Worm (Caenorhabditis elegans) whole organism, L4 larva: ENCODE data around the gene calu-1.

Experiments
- D1046.2 ChIP-seq: fragments of 200-800 bp; sonication (Bioruptor generic); IDR thresholded peaks from 2 replicates; pipeline ENCODE4 v1.3.6; 2022; ENCODE audit warnings: missing genetic modification characterization, missing compliant biosample characterization
- F26F4.8 ChIP-seq: fragments of 200-800 bp; sonication (Bioruptor generic); conservative IDR thresholded peaks from 2 replicates; pipeline ENCODE4 v1.3.6; 2022; ENCODE audit warnings: missing genetic modification characterization, missing compliant biosample characterization
- R02D3.7 ChIP-seq: fragments of 150-350 bp; sonication (generic microtip); optimal IDR thresholded peaks from 3 replicates; lab custom pipeline; 2014; ENCODE audit warnings: missing biosample characterization, missing genetic modification characterization
- T20F7.1 ChIP-seq: fragments of 200-800 bp; sonication (Bioruptor generic); optimal IDR thresholded peaks from 2 replicates; lab custom pipeline; 2018; ENCODE audit warnings: mild to moderate bottlenecking, missing genetic modification characterization, missing compliant biosample characterization
- aly-2 ChIP-seq: sonication (generic microtip); optimal IDR thresholded peaks from 2 replicates; lab custom pipeline; 2018; ENCODE audit warnings: missing biosample characterization, missing genetic modification characterization
- ama-1 ChIP-seq: fragments of 150-350 bp; optimal IDR thresholded peaks from 2 replicates; lab custom pipeline; 2014; ENCODE audit warnings: inconsistent platforms, mixed read lengths
- arid-1 ChIP-seq: fragments of 200-800 bp; sonication (Bioruptor generic); conservative IDR thresholded peaks from 2 replicates; pipeline ENCODE4 v1.3.6; 2022; ENCODE audit warnings: missing genetic modification reagents, missing genetic modification characterization, missing compliant biosample characterization
- ceh-28 ChIP-seq: fragments of 150-350 bp; optimal IDR thresholded peaks from 2 replicates; lab custom pipeline; 2014; ENCODE audit warnings: missing biosample characterization, missing genetic modification reagents, missing genetic modification characterization
- ceh-32 ChIP-seq: sonication (generic microtip); optimal IDR thresholded peaks from 2 replicates; lab custom pipeline; 2016; ENCODE audit warnings: mild to moderate bottlenecking, missing genetic modification characterization, missing compliant biosample characterization; ENCODE audit not compliant: poor library complexity
- ceh-44 ChIP-seq: fragments of 200-800 bp; sonication (Bioruptor generic); IDR thresholded peaks from 2 replicates; pipeline ENCODE4 v1.3.6; 2022; ENCODE audit warnings: missing genetic modification reagents, missing genetic modification characterization, missing compliant biosample characterization
- ceh-62 ChIP-seq: sonication (generic microtip); optimal IDR thresholded peaks from 2 replicates; lab custom pipeline; 2017; ENCODE audit warnings: missing biosample characterization, missing genetic modification characterization
- ceh-82 ChIP-seq: sonication (generic microtip); optimal IDR thresholded peaks from 2 replicates; lab custom pipeline; 2017; ENCODE audit warnings: missing biosample characterization, missing genetic modification characterization
- ces-1 ChIP-seq: fragments of 150-350 bp; sonication (generic microtip); optimal IDR thresholded peaks from 4 replicates; lab custom pipeline; 2014; ENCODE audit warnings: missing biosample characterization, missing genetic modification reagents, missing genetic modification characterization
- daf-16 ChIP-seq, 3 experiments: sonication (generic microtip); optimal IDR thresholded peaks; 2 replicates each; lab custom pipeline; 2016 to 2017; ENCODE audit warnings: missing genetic modification characterization in 3 of 3, missing genetic modification reagents in 3 of 3, mild to moderate bottlenecking in 2 of 3, missing compliant biosample characterization in 2 of 3, missing biosample characterization in 1 of 3, moderate library complexity in 1 of 3
- egl-43 ChIP-seq: fragments of 200-800 bp; sonication (Bioruptor generic); IDR thresholded peaks from 2 replicates; pipeline ENCODE4 v1.3.6; 2022; ENCODE audit warnings: missing genetic modification reagents, missing genetic modification characterization, missing compliant biosample characterization
- fkh-10 ChIP-seq: fragments of 150-350 bp; optimal IDR thresholded peaks from 2 replicates; lab custom pipeline; 2014; ENCODE audit warnings: missing biosample characterization, missing genetic modification reagents, missing genetic modification characterization
- gei-8 ChIP-seq: fragments of 200-800 bp; sonication (Bioruptor generic); optimal IDR thresholded peaks from 2 replicates; lab custom pipeline; 2018; ENCODE audit warnings: mild to moderate bottlenecking, missing genetic modification characterization, missing compliant biosample characterization
- jun-1 ChIP-seq: fragments of 150-350 bp; optimal IDR thresholded peaks from 2 replicates; lab custom pipeline; 2014; ENCODE audit warnings: missing biosample characterization, missing genetic modification reagents, missing genetic modification characterization
- lin-1 ChIP-seq: fragments of 200-800 bp; sonication (Bioruptor generic); IDR thresholded peaks from 2 replicates; pipeline ENCODE4 v1.3.6; 2022; ENCODE audit warnings: missing genetic modification reagents, missing genetic modification characterization, missing compliant biosample characterization
- lin-15B ChIP-seq: fragments of 150-350 bp; sonication (generic microtip); optimal IDR thresholded peaks from 3 replicates; lab custom pipeline; 2014; ENCODE audit warnings: missing biosample characterization, missing genetic modification characterization
- mxl-2 ChIP-seq: fragments of 200-800 bp; sonication (Bioruptor generic); conservative IDR thresholded peaks from 2 replicates; pipeline ENCODE4 v1.3.6; 2022; ENCODE audit warnings: missing genetic modification reagents, missing genetic modification characterization, missing compliant biosample characterization
- mxl-3 ChIP-seq: fragments of 200-800 bp; sonication (Bioruptor generic); optimal IDR thresholded peaks from 2 replicates; lab custom pipeline; 2018; ENCODE audit warnings: mild to moderate bottlenecking, missing genetic modification characterization, missing compliant biosample characterization
- nhr-10 ChIP-seq: fragments of 150-350 bp; optimal IDR thresholded peaks from 2 replicates; lab custom pipeline; 2014; ENCODE audit warnings: missing biosample characterization, missing genetic modification characterization
- nhr-102 ChIP-seq: sonication (generic microtip); optimal IDR thresholded peaks from 2 replicates; lab custom pipeline; 2016; ENCODE audit warnings: mild to moderate bottlenecking, missing genetic modification characterization, moderate library complexity, missing compliant biosample characterization
- nhr-111 ChIP-seq: fragments of 200-800 bp; sonication (Bioruptor generic); optimal IDR thresholded peaks from 2 replicates; lab custom pipeline; 2018; ENCODE audit warnings: mild to moderate bottlenecking, missing genetic modification characterization, missing compliant biosample characterization
- nhr-28 ChIP-seq: fragments of 150-350 bp; optimal IDR thresholded peaks from 2 replicates; lab custom pipeline; 2014; ENCODE audit warnings: missing biosample characterization, missing genetic modification characterization
- nhr-42 ChIP-seq: fragments of 200-800 bp; sonication (Bioruptor generic); IDR thresholded peaks from 2 replicates; pipeline ENCODE4 v1.3.6; 2022; ENCODE audit warnings: missing genetic modification characterization, missing compliant biosample characterization
- nhr-6 ChIP-seq: fragments of 150-350 bp; optimal IDR thresholded peaks from 2 replicates; lab custom pipeline; 2014; ENCODE audit warnings: missing biosample characterization, missing genetic modification characterization
- nhr-77 ChIP-seq: fragments of 150-350 bp; optimal IDR thresholded peaks from 2 replicates; lab custom pipeline; 2014; ENCODE audit warnings: missing biosample characterization, missing genetic modification characterization
- pha-4 ChIP-seq, 2 experiments: fragments of 150-350 bp in 1 of 2; fragments of 200-800 bp in 1 of 2; sonication (Bioruptor generic) in 1 of 2; IDR thresholded peaks in 1 of 2; optimal IDR thresholded peaks in 1 of 2; 2 replicates each; pipeline versions ENCODE4 v1.3.6 to Lab custom; 2014 to 2022; ENCODE audit warnings: missing genetic modification characterization in 2 of 2, missing genetic modification reagents in 2 of 2, missing biosample characterization in 1 of 2, missing compliant biosample characterization in 1 of 2
- php-3 ChIP-seq: fragments of 200-800 bp; sonication (Bioruptor generic); IDR thresholded peaks from 2 replicates; pipeline ENCODE4 v1.3.6; 2022; ENCODE audit warnings: missing genetic modification reagents, missing genetic modification characterization, missing compliant biosample characterization
- pqm-1 ChIP-seq: sonication (generic microtip); optimal IDR thresholded peaks from 2 replicates; lab custom pipeline; 2017; ENCODE audit warnings: missing biosample characterization, missing genetic modification characterization
- rbr-2 ChIP-seq: sonication (generic microtip); optimal IDR thresholded peaks from 2 replicates; lab custom pipeline; 2016; ENCODE audit warnings: missing genotype, missing genetic modification characterization, missing compliant biosample characterization
- saeg-2 ChIP-seq: fragments of 200-800 bp; sonication (Bioruptor generic); IDR thresholded peaks from 2 replicates; pipeline ENCODE4 v1.3.6; 2022; ENCODE audit warnings: missing genetic modification reagents, missing genetic modification characterization, missing compliant biosample characterization
- set-16 ChIP-seq: fragments of 200-800 bp; sonication (Bioruptor generic); IDR thresholded peaks from 2 replicates; pipeline ENCODE4 v1.3.6; 2022; ENCODE audit warnings: missing genetic modification reagents, missing genetic modification characterization, missing compliant biosample characterization
- skn-1 ChIP-seq: fragments of 150-350 bp; optimal IDR thresholded peaks from 2 replicates; lab custom pipeline; 2014; ENCODE audit warnings: missing biosample characterization, missing genetic modification characterization
- snpc-1.2 ChIP-seq: fragments of 200-800 bp; sonication (Bioruptor generic); IDR thresholded peaks from 2 replicates; pipeline ENCODE4 v1.3.6; 2022; ENCODE audit warnings: missing genetic modification reagents, missing genetic modification characterization, missing compliant biosample characterization
- spr-3 ChIP-seq: fragments of 200-800 bp; sonication (Bioruptor generic); optimal IDR thresholded peaks from 2 replicates; lab custom pipeline; 2018; ENCODE audit warnings: mild to moderate bottlenecking, missing genetic modification characterization, missing compliant biosample characterization
- tra-1 ChIP-seq: fragments of 200-800 bp; sonication (Bioruptor generic); IDR thresholded peaks from 2 replicates; pipeline ENCODE4 v1.3.6; 2022; ENCODE audit warnings: missing genetic modification reagents, missing genetic modification characterization, missing compliant biosample characterization
- unc-39 ChIP-seq: sonication (generic microtip); optimal IDR thresholded peaks from 2 replicates; lab custom pipeline; 2017; ENCODE audit warnings: missing biosample characterization, missing genetic modification characterization
- zfp-3 ChIP-seq: fragments of 200-800 bp; sonication (Bioruptor generic); conservative IDR thresholded peaks from 2 replicates; pipeline ENCODE4 v1.3.6; 2022; ENCODE audit warnings: missing genetic modification reagents, missing genetic modification characterization, missing compliant biosample characterization

Gene calu-1

ce11 chrX:5018062-5018653, 47.4 kb upstream of the calu-1 start (continued):
- no peak for TF ChIP-seq spr-3 (GFP tag; lab: Kevin White, UChicago)
- no peak for TF ChIP-seq T20F7.1 (GFP tag; lab: Kevin White, UChicago)
- TF ChIP-seq nhr-42 (GFP tag; lab: Robert Waterston, UW) = no peak
- no peak for TF ChIP-seq fkh-10 (GFP tag; lab: Kevin White, UChicago)
- no peak for TF ChIP-seq nhr-102 (tag; lab: Kevin White, UChicago)
- peak; percentile 20 for TF ChIP-seq nhr-28
- TF ChIP-seq zfp-3 (GFP tag; lab: Robert Waterston, UW) = no peak
- TF ChIP-seq aly-2 = no peak
- TF ChIP-seq lin-1 = no peak
- peak; percentile 28 for TF ChIP-seq ceh-28
- TF ChIP-seq daf-16 (GFP tag; optimal IDR thresholded peaks at IDR 0.05; lab: Kevin White, UChicago) = no peak
- TF ChIP-seq daf-16 (tag; optimal IDR thresholded peaks at IDR 0.05; lab: Kevin White, UChicago) = peak; percentile 71
- TF ChIP-seq pqm-1 (tag; lab: Kevin White, UChicago) = peak; percentile 61
- no peak for TF ChIP-seq nhr-10
- no peak for TF ChIP-seq unc-39 (tag; lab: Kevin White, UChicago)
- peak; percentile 19 for TF ChIP-seq nhr-77 (tag; lab: Kevin White, UChicago)
- TF ChIP-seq snpc-1.2 = no peak
- TF ChIP-seq ceh-44 (GFP tag; lab: Robert Waterston, UW) = no peak
- no peak for TF ChIP-seq saeg-2 (GFP tag; lab: Robert Waterston, UW)
- no peak for TF ChIP-seq D1046.2
- TF ChIP-seq mxl-2 (GFP tag; lab: Robert Waterston, UW) = no peak
- no peak for TF ChIP-seq set-16 (GFP tag; lab: Robert Waterston, UW)
- no peak for TF ChIP-seq nhr-111
- TF ChIP-seq mxl-3 (GFP tag; lab: Kevin White, UChicago) = peak; percentile 34
- no peak for TF ChIP-seq egl-43 (GFP tag; lab: Robert Waterston, UW)
- no peak for TF ChIP-seq nhr-6 (tag; lab: Kevin White, UChicago)
- no peak for TF ChIP-seq ceh-82 (tag; lab: Kevin White, UChicago)
- TF ChIP-seq tra-1 (GFP tag; lab: Robert Waterston, UW) = no peak

DNA sequence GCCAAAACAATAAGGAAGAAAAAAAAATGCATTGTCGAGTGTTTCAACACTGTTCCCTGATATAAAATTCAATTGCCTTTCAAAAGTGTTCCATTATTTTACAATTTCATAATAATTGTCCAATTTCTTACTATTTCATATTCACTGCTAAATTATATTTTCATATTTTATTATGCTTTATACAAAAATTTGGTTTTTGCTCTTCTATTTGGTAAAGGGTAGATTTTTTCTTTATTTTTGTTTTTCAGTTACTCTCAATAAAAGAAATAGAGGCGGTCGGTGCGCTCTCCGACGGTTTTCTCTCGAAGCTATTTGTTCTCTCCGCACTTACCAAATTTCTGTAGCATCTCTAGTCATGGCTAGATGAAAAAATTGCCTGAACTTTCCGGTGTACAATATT, 46.9 kb upstream of the calu-1 start, which contains the start of gene sek-3:
TSS of gene sek-3 (plus strand) at position 301 of the 400 bp plus-strand sequence.
- no peak for TF ChIP-seq arid-1 (GFP tag; lab: Robert Waterston, UW)
- no peak for TF ChIP-seq ama-1 (lab: Kevin White, UChicago)
- TF ChIP-seq D1046.2 = no peak
- TF ChIP-seq ceh-32 (tag; lab: Kevin White, UChicago) = no peak
- no peak for TF ChIP-seq nhr-102 (tag; lab: Kevin White, UChicago)
- TF ChIP-seq ceh-62 (tag; lab: Kevin White, UChicago) = no peak
- no peak for TF ChIP-seq pha-4 (GFP tag; IDR thresholded peaks at IDR 0.05; lab: Robert Waterston, UW)
- no peak for TF ChIP-seq pha-4 (tag; optimal IDR thresholded peaks at IDR 0.05; lab: Kevin White, UChicago)
- TF ChIP-seq php-3 (GFP tag; lab: Robert Waterston, UW) = no peak
- TF ChIP-seq gei-8 (GFP tag; lab: Kevin White, UChicago) = no peak
- TF ChIP-seq rbr-2 (tag; lab: Kevin White, UChicago) = no peak
- no peak for TF ChIP-seq F26F4.8 (GFP tag; lab: Robert Waterston, UW)
- no peak for TF ChIP-seq jun-1 (tag; lab: Kevin White, UChicago)
- no peak for TF ChIP-seq R02D3.7
- TF ChIP-seq lin-15B (tag; lab: Kevin White, UChicago) = no peak
- no peak for TF ChIP-seq ces-1 (GFP tag; lab: Kevin White, UChicago)
- no peak for TF ChIP-seq skn-1
- TF ChIP-seq, all 104 proteins: peak for 0
